Fruit fly (Drosophila melanogaster): Measurements from ENCODE around the gene Snoo.
A peak's percentile ranks its signal among the peaks of the same experiment; 100 is the strongest.

The Snoo gene

dm6 chr2L:7849472-7849871 lies 134.5 kb downstream of the Snoo start (continued):
- peak; percentile 65 for TF ChIP-seq CG18599 (GFP tag; optimal IDR thresholded peaks at IDR 0.05)
- TF ChIP-seq CG14014 (GFP tag; IDR thresholded peaks at IDR 0.05) = peak; percentile 34; the same call in 1 of the 2 replicates
- 0 out of 3 replicates have a peak, but pooled peaks have one; percentile 50 for TF ChIP-seq so (GFP tag; IDR thresholded peaks at IDR 0.05)
- TF ChIP-seq chm (GFP tag; IDR thresholded peaks at IDR 0.05) = no peak
- TF ChIP-seq nom (GFP tag; optimal IDR thresholded peaks at IDR 0.05) = no peak
- TF ChIP-seq Sox102F (GFP tag; optimal IDR thresholded peaks at IDR 0.05) = peak; percentile 54
- no peak for TF ChIP-seq CG6272 (GFP tag; IDR thresholded peaks at IDR 0.05)
- 0 out of 2 replicates have a peak, but pooled peaks have one; percentile 32 for TF ChIP-seq CG17328 (GFP tag; IDR thresholded peaks at IDR 0.05)
- peak; percentile 36 for TF ChIP-seq CG8388 (GFP tag; optimal IDR thresholded peaks at IDR 0.05)
- TF ChIP-seq CG12071 (GFP tag; optimal IDR thresholded peaks at IDR 0.05) = no peak
- peak; percentile 2 for TF ChIP-seq caup (GFP tag; optimal IDR thresholded peaks at IDR 0.05; ENCODE audit: severe bottlenecking)
- TF ChIP-seq zfh1 (GFP tag; IDR thresholded peaks at IDR 0.05) = peak; percentile 43; the same call in 1 of the 3 replicates
- peak; percentile 57 for TF ChIP-seq slbo (GFP tag; IDR thresholded peaks at IDR 0.05)
- TF ChIP-seq CG34422 (GFP tag; IDR thresholded peaks at IDR 0.05) = 0 out of 3 replicates have a peak, but pooled peaks have one; percentile 37
- TF ChIP-seq Adf1 (GFP tag; IDR thresholded peaks at IDR 0.05) = no peak
- TF ChIP-seq CG7556 (GFP tag; optimal IDR thresholded peaks at IDR 0.05) = peak; percentile 41
- TF ChIP-seq Xrp1 (GFP tag; IDR thresholded peaks at IDR 0.05) = peak; percentile 50; the same call in 1 of the 2 replicates
- no peak for TF ChIP-seq fd102C (GFP tag; optimal IDR thresholded peaks at IDR 0.05)
- peak; percentile 29 for TF ChIP-seq CoRest (tag; optimal IDR thresholded peaks at IDR 0.05)
- TF ChIP-seq chn (GFP tag; optimal IDR thresholded peaks at IDR 0.05) = no peak
- peak; percentile 58 for TF ChIP-seq Med (GFP tag)
- peak; percentile 17 for TF ChIP-seq CG10267 (tag; optimal IDR thresholded peaks at IDR 0.05)
- no peak for TF ChIP-seq cas (GFP tag; IDR thresholded peaks at IDR 0.05)
- TF ChIP-seq Ssrp (tag; optimal IDR thresholded peaks at IDR 0.05) = peak; percentile 3
- TF ChIP-seq sisA (GFP tag; IDR thresholded peaks at IDR 0.05) = peak; percentile 36; the same call in 1 of the 2 replicates
- peak; percentile 35 for TF ChIP-seq CG12391 (tag; optimal IDR thresholded peaks at IDR 0.05)
- TF ChIP-seq CG11504 (tag; optimal IDR thresholded peaks at IDR 0.05) = peak; percentile 57
- TF ChIP-seq CG6689 (GFP tag; IDR thresholded peaks at IDR 0.05) = peak; percentile 22; the same call in 1 of the 2 replicates
- TF ChIP-seq tin (GFP tag; optimal IDR thresholded peaks at IDR 0.05) = no peak
- no peak for TF ChIP-seq CG30403 (GFP tag; optimal IDR thresholded peaks at IDR 0.05)
- no peak for TF ChIP-seq CG11560 (tag; IDR thresholded peaks at IDR 0.05)
- peak; percentile 10 for TF ChIP-seq CG17385 (GFP tag; optimal IDR thresholded peaks at IDR 0.05)
- TF ChIP-seq CG7839 (tag; optimal IDR thresholded peaks at IDR 0.05) = peak; percentile 47
- peak; percentile 43 for TF ChIP-seq sens (GFP tag)
- no peak for TF ChIP-seq CG31224 (GFP tag; IDR thresholded peaks at IDR 0.05)
- no peak for TF ChIP-seq sna (GFP tag; IDR thresholded peaks at IDR 0.05; ENCODE audit: partially characterized antibody)
- no peak for TF ChIP-seq pan (optimal IDR thresholded peaks at IDR 0.05)
- peak in 1 of 2 experiments; percentile 45 for TF ChIP-seq pan (GFP tag; optimal IDR thresholded peaks at IDR 0.05 in 1 of 2, IDR thresholded peaks at IDR 0.05 in 1 of 2)
- TF ChIP-seq CG2678 (tag; optimal IDR thresholded peaks at IDR 0.05) = peak; percentile 58
- TF ChIP-seq Trl (optimal IDR thresholded peaks at IDR 0.05) = no peak
- no peak for TF ChIP-seq Trl (GFP tag; optimal IDR thresholded peaks at IDR 0.05)
- no peak for TF ChIP-seq CG13894 (tag; optimal IDR thresholded peaks at IDR 0.05)
- TF ChIP-seq CG13424 (tag; optimal IDR thresholded peaks at IDR 0.05) = peak; percentile 32
- TF ChIP-seq E2f2 (GFP tag; IDR thresholded peaks at IDR 0.05) = 0 out of 2 replicates have a peak, but pooled peaks have one; percentile 8
- TF ChIP-seq Kr (GFP tag; optimal IDR thresholded peaks at IDR 0.05) = no peak
- TF ChIP-seq Hr39 (optimal IDR thresholded peaks at IDR 0.05) = no peak
- no peak for TF ChIP-seq CG11696 (GFP tag; IDR thresholded peaks at IDR 0.05)
- no peak for TF ChIP-seq Poxn (GFP tag; IDR thresholded peaks at IDR 0.05)
- TF ChIP-seq CG4820 (GFP tag; optimal IDR thresholded peaks at IDR 0.05) = no peak
- 0 out of 2 replicates have a peak, but pooled peaks have one; percentile 19 for TF ChIP-seq CG32772 (GFP tag; IDR thresholded peaks at IDR 0.05)
- TF ChIP-seq unpg (GFP tag; optimal IDR thresholded peaks at IDR 0.05) = peak; percentile 34
- no peak for TF ChIP-seq CG16779 (GFP tag; IDR thresholded peaks at IDR 0.05)

All from whole organism, embryonic.